Fruit fly (Drosophila melanogaster): ENCODE data around the gene Uch-L5.

The Uch-L5 gene

dm6 chr3L:9508653-9509036 is 31.9 kb upstream of the Uch-L5 start (continued):
- TF ChIP-seq gcm (GFP tag; optimal IDR thresholded peaks at IDR 0.05) (peak; percentile 73), Dp (GFP tag; optimal IDR thresholded peaks at IDR 0.05) (no peak), ranshi (GFP tag; IDR thresholded peaks at IDR 0.05) (peak; percentile 7; the same call in 1 of the 2 replicates), salm (tag; optimal IDR thresholded peaks at IDR 0.05) (peak; percentile 56), CG7357 (GFP tag; IDR thresholded peaks at IDR 0.05) (no peak; the same call in 2 of the 3 replicates), ssp (GFP tag; IDR thresholded peaks at IDR 0.05) (no peak), zfh1 (GFP tag; IDR thresholded peaks at IDR 0.05) (peak; percentile 28; the same call in 1 of the 3 replicates), ken (GFP tag; IDR thresholded peaks at IDR 0.05) (no peak), CG10147 (GFP tag; optimal IDR thresholded peaks at IDR 0.05) (peak; percentile 19), Hr78 (GFP tag; optimal IDR thresholded peaks at IDR 0.05) (peak in 1 of 2 experiments; percentile 20), sob (GFP tag; IDR thresholded peaks at IDR 0.05) (0 out of 2 replicates have a peak, but pooled peaks have one; percentile 21), trem (tag; optimal IDR thresholded peaks at IDR 0.05) (peak; percentile 59), CG10267 (tag; optimal IDR thresholded peaks at IDR 0.05) (peak; percentile 72), dmrt11E (tag; optimal IDR thresholded peaks at IDR 0.05) (peak; percentile 62), CG17829 (tag; optimal IDR thresholded peaks at IDR 0.05) (peak; percentile 61), CG10366 (GFP tag; IDR thresholded peaks at IDR 0.05) (peak; percentile 31; the same call in 1 of the 2 replicates), CG17328 (GFP tag; IDR thresholded peaks at IDR 0.05) (peak; percentile 61), croc (GFP tag; conservative IDR thresholded peaks at IDR 0.05) (peak; percentile 32; the same call in 1 of the 3 replicates), CG2678 (tag; optimal IDR thresholded peaks at IDR 0.05) (peak; percentile 75), CG33557 (GFP tag; optimal IDR thresholded peaks at IDR 0.05) (peak; percentile 51), CG8924 (tag; optimal IDR thresholded peaks at IDR 0.05) (peak; percentile 68), CG6813 (GFP tag; optimal IDR thresholded peaks at IDR 0.05) (peak; percentile 30), ttk (GFP tag; IDR thresholded peaks at IDR 0.05) (peak; percentile 57; the same call in 1 of the 2 replicates), Sox102F (GFP tag; optimal IDR thresholded peaks at IDR 0.05) (peak; percentile 69), CG9932 (GFP tag; IDR thresholded peaks at IDR 0.05) (0 out of 2 replicates have a peak, but pooled peaks have one; percentile 10), ap (GFP tag; IDR thresholded peaks at IDR 0.05) (no peak), ewg (GFP tag; optimal IDR thresholded peaks at IDR 0.05) (peak; percentile 2), cwo (GFP tag; optimal IDR thresholded peaks at IDR 0.05) (peak; percentile 53), CG1832 (GFP tag; optimal IDR thresholded peaks at IDR 0.05) (no peak), caup (GFP tag; optimal IDR thresholded peaks at IDR 0.05; ENCODE audit: severe bottlenecking) (peak; percentile 43), CG6683 (GFP tag; optimal IDR thresholded peaks at IDR 0.05) (peak; percentile 1), CG16815 (GFP tag; optimal IDR thresholded peaks at IDR 0.05) (peak; percentile 30), CG18262 (tag; optimal IDR thresholded peaks at IDR 0.05) (peak; percentile 83), CG3407 (GFP tag; optimal IDR thresholded peaks at IDR 0.05) (peak; percentile 61), Blimp-1 (GFP tag; optimal IDR thresholded peaks at IDR 0.05) (peak; percentile 72), Jarid2 (GFP tag; optimal IDR thresholded peaks at IDR 0.05) (peak; percentile 0), stc (GFP tag; IDR thresholded peaks at IDR 0.05) (0 out of 2 replicates have a peak, but pooled peaks have one; percentile 21), crc (GFP tag; optimal IDR thresholded peaks at IDR 0.05) (no peak), crp (GFP tag; optimal IDR thresholded peaks at IDR 0.05) (peak in 1 of 2 experiments; percentile 6), tap (tag; optimal IDR thresholded peaks at IDR 0.05) (peak; percentile 65), CG4730 (GFP tag; IDR thresholded peaks at IDR 0.05) (no peak), CG8944 (GFP tag; optimal IDR thresholded peaks at IDR 0.05) (no peak), CG14441 (GFP tag; IDR thresholded peaks at IDR 0.05) (0 out of 2 replicates have a peak, but pooled peaks have one; percentile 5), Hey (tag; optimal IDR thresholded peaks at IDR 0.05) (no peak), CG13775 (GFP tag; optimal IDR thresholded peaks at IDR 0.05) (no peak), tgo (GFP tag; IDR thresholded peaks at IDR 0.05) (peak; percentile 32; the same call in 1 of the 3 replicates), D (optimal IDR thresholded peaks at IDR 0.05) (no peak), D (GFP tag; optimal IDR thresholded peaks at IDR 0.05) (peak; percentile 53), CG2116 (GFP tag; optimal IDR thresholded peaks at IDR 0.05) (no peak)
